Fruit fly (Drosophila melanogaster): ENCODE data around the gene CG9213.

CG9213 gene

DNA sequence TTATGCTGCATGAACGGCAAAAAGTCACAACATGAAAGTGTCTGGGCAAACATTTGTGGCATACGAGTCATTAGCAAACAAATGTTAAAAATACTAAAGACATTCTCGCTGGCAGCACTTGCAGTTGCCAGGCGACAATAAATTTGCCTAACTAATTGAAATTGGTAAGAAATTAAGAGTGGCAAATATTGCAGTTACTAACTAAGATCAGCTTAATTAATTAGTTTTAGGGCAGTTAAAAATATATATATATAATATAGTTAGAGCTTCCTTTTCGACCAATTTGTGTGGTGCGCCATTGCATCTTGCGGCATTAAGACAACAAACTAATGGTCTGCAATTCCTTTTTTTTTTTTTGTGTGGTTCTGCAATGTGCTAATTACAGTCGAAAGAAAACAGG lies 43.6 kb upstream of the CG9213 start (continued):
- no peak for TF ChIP-seq danr (GFP tag; IDR thresholded peaks at IDR 0.05)
- TF ChIP-seq CG15601 (tag; optimal IDR thresholded peaks at IDR 0.05): peak; percentile 13
- no peak for TF ChIP-seq CG17568 (GFP tag; optimal IDR thresholded peaks at IDR 0.05)
- no peak for TF ChIP-seq Lhr (GFP tag; optimal IDR thresholded peaks at IDR 0.05)
- no peak for TF ChIP-seq luna (GFP tag; optimal IDR thresholded peaks at IDR 0.05)
- TF ChIP-seq CG11695 (GFP tag; IDR thresholded peaks at IDR 0.05): no peak
- no peak for TF ChIP-seq Jarid2 (GFP tag; optimal IDR thresholded peaks at IDR 0.05)
- no peak for TF ChIP-seq tup (GFP tag; optimal IDR thresholded peaks at IDR 0.05)
- 0 out of 2 replicates have a peak, but pooled peaks have one; percentile 22 for TF ChIP-seq Rx (GFP tag; IDR thresholded peaks at IDR 0.05)
- no peak for TF ChIP-seq cwo (GFP tag; optimal IDR thresholded peaks at IDR 0.05)
- peak in 1 of 3 experiments; percentile 52 for TF ChIP-seq lola (GFP tag; optimal IDR thresholded peaks at IDR 0.05)
- TF ChIP-seq CG11456 (GFP tag; IDR thresholded peaks at IDR 0.05): no peak
- 0 out of 2 replicates have a peak, but pooled peaks have one; percentile 11 for TF ChIP-seq CG4360 (GFP tag; IDR thresholded peaks at IDR 0.05)
- TF ChIP-seq chif (GFP tag; optimal IDR thresholded peaks at IDR 0.05): no peak
- no peak for TF ChIP-seq gt (GFP tag; IDR thresholded peaks at IDR 0.05)
- TF ChIP-seq CG18476 (GFP tag; optimal IDR thresholded peaks at IDR 0.05): no peak
- TF ChIP-seq CG32767 (GFP tag; IDR thresholded peaks at IDR 0.05): no peak
- TF ChIP-seq odd (GFP tag; optimal IDR thresholded peaks at IDR 0.05): no peak
- no peak for TF ChIP-seq CG9932 (GFP tag; IDR thresholded peaks at IDR 0.05)
- TF ChIP-seq CG12155 (GFP tag; optimal IDR thresholded peaks at IDR 0.05): no peak
- no peak for TF ChIP-seq CG34376 (GFP tag; optimal IDR thresholded peaks at IDR 0.05)
- no peak for TF ChIP-seq Dll (GFP tag; IDR thresholded peaks at IDR 0.05; ENCODE audit: partially characterized antibody)
- no peak for TF ChIP-seq CG15696 (tag; optimal IDR thresholded peaks at IDR 0.05)
- no peak for TF ChIP-seq Pdp1 (GFP tag; optimal IDR thresholded peaks at IDR 0.05)
- no peak for TF ChIP-seq Meics (GFP tag; optimal IDR thresholded peaks at IDR 0.05)
- TF ChIP-seq H2.0 (GFP tag; IDR thresholded peaks at IDR 0.05): peak; percentile 28; the same call in 1 of the 2 replicates
- no peak for TF ChIP-seq CG12104 (GFP tag; optimal IDR thresholded peaks at IDR 0.05)
- TF ChIP-seq Sry-δ (GFP tag; optimal IDR thresholded peaks at IDR 0.05): no peak
- TF ChIP-seq CG10321 (GFP tag; IDR thresholded peaks at IDR 0.05): no peak
- TF ChIP-seq Optix (GFP tag; IDR thresholded peaks at IDR 0.05): 0 out of 3 replicates have a peak, but pooled peaks have one; percentile 55
- no peak for TF ChIP-seq fd64A (GFP tag; optimal IDR thresholded peaks at IDR 0.05)
- TF ChIP-seq E2f2 (GFP tag; IDR thresholded peaks at IDR 0.05): no peak
- TF ChIP-seq Atf-2 (GFP tag; optimal IDR thresholded peaks at IDR 0.05): no peak
- peak; percentile 59 for TF ChIP-seq gsb-n (tag; optimal IDR thresholded peaks at IDR 0.05)
- TF ChIP-seq pho (GFP tag; optimal IDR thresholded peaks at IDR 0.05): no peak
- TF ChIP-seq shn (GFP tag; optimal IDR thresholded peaks at IDR 0.05): no peak
- no peak for TF ChIP-seq scrt (GFP tag; optimal IDR thresholded peaks at IDR 0.05)
- no peak for TF ChIP-seq CG31365 (tag; optimal IDR thresholded peaks at IDR 0.05)
- no peak for TF ChIP-seq CG10462 (GFP tag; optimal IDR thresholded peaks at IDR 0.05)
- TF ChIP-seq mirr (GFP tag; optimal IDR thresholded peaks at IDR 0.05): no peak
- TF ChIP-seq CG31441 (GFP tag; IDR thresholded peaks at IDR 0.05): peak; percentile 39; the same call in 1 of the 2 replicates
- TF ChIP-seq Vsx1 (GFP tag; optimal IDR thresholded peaks at IDR 0.05): no peak
- TF ChIP-seq nmo (GFP tag; optimal IDR thresholded peaks at IDR 0.05): peak; percentile 44
- TF ChIP-seq bowl (GFP tag; IDR thresholded peaks at IDR 0.05): no peak
- TF ChIP-seq sc (optimal IDR thresholded peaks at IDR 0.05): no peak
- peak; percentile 22 for TF ChIP-seq sc (GFP tag; optimal IDR thresholded peaks at IDR 0.05)
- no peak for TF ChIP-seq E2f1 (GFP tag; IDR thresholded peaks at IDR 0.05)
- TF ChIP-seq tap (tag; optimal IDR thresholded peaks at IDR 0.05): peak; percentile 22
- TF ChIP-seq CG17328 (GFP tag; IDR thresholded peaks at IDR 0.05): peak; percentile 65
- no peak for TF ChIP-seq CG1832 (GFP tag; optimal IDR thresholded peaks at IDR 0.05)
- peak; percentile 21 for TF ChIP-seq CG10267 (tag; optimal IDR thresholded peaks at IDR 0.05)
